Worm (Caenorhabditis elegans): ENCODE measurements around the gene Y70C5A.4.

DNA sequence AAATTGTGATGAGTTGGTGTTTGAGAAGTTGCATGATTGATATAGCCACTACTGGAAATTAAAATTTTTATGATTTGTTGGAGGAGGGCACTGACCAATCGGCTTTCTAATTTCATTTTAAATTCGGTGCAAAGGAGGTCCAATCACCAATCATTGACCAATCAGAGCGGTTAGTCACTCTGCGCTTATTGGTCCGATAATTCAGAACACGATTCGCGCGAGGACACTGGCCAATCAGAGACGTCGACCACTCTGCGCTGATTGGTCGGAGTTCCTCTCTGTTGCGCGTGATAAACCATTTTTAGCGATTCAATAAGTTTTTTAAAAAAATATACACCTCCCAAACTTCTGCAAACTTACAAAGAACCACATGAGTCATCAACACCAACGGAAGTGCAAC lies 17.7 kb upstream of the Y70C5A.4 start:
- no peak for TF ChIP-seq nhr-28 (tag; optimal IDR thresholded peaks at IDR 0.05)
- TF ChIP-seq lin-13 (tag; optimal IDR thresholded peaks at IDR 0.05), result no peak

Measured in whole organism, mixed stage, embryonic.